Fruit fly (Drosophila melanogaster): ENCODE measurements around the gene mura.

DNA sequence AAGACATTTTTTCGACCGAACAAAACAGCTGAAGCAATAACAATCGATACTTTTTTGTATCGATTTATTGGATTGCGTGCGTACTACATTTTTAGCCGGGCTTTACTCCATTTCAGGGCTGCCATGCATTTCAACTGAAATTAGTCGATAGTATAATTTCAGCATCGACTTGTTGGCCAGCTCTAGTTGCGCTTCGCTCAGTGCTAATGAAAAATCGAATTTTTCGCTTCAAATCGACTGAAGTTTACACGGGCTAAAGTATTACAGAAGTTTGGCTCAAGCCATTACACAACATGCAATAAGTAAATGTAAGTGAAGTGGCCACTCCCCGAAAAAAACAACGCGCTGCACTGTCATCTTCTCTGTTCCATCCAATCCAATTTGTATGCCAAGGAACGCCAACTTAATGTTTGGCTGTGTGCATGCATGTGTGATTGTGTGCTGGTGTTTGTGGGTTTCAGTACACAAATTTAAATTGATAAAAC lies 35.7 kb downstream of the mura start, which contains the start of the genes mRpL47, CG8176 and Kdm3:
- TF ChIP-seq CG7101 (tag; optimal IDR thresholded peaks at IDR 0.05) (peak; percentile 61), CG12768 (GFP tag; optimal IDR thresholded peaks at IDR 0.05) (peak; percentile 22)

Measured in whole organism, adult.